Fruit fly (Drosophila melanogaster) whole organism, prepupa: ENCODE measurements around the gene yip7.

Source experiments
- CG15336 ChIP-seq: fragments of 200-800 bp; sonication (Bioruptor generic); IDR thresholded peaks from 2 replicates; pipeline ENCODE4 v1.3.6; 2022; ENCODE audit warnings: missing biosample characterization, missing genetic modification characterization
- CG16779 ChIP-seq: fragments of 200-800 bp; sonication (Bioruptor generic); optimal IDR thresholded peaks from 3 replicates; lab custom pipeline; 2017; ENCODE audit warnings: missing biosample characterization, mild to moderate bottlenecking, missing genetic modification characterization
- CG3032 ChIP-seq: fragments of 200-800 bp; optimal IDR thresholded peaks from 2 replicates; lab custom pipeline; 2019; ENCODE audit warnings: missing biosample characterization, mild to moderate bottlenecking, missing genetic modification characterization, moderate library complexity
- CG31627 ChIP-seq: fragments of 200-800 bp; sonication (Bioruptor generic); optimal IDR thresholded peaks from 3 replicates; lab custom pipeline; 2016; ENCODE audit warnings: missing biosample characterization, missing genetic modification characterization
- Eip75B ChIP-seq: fragments of 200-800 bp; sonication (Bioruptor generic); optimal IDR thresholded peaks from 3 replicates; lab custom pipeline; 2016; ENCODE audit warnings: missing biosample characterization, missing genetic modification characterization
- Hr39 ChIP-seq: fragments of 200-800 bp; sonication (Bioruptor generic); optimal IDR thresholded peaks from 2 replicates; lab custom pipeline; 2016; ENCODE audit warnings: missing biosample characterization, missing genetic modification characterization
- Lpt ChIP-seq: fragments of 200-800 bp; sonication (Bioruptor generic); optimal IDR thresholded peaks from 3 replicates; lab custom pipeline; 2016; ENCODE audit warnings: missing biosample characterization, missing genetic modification characterization
- OdsH ChIP-seq: fragments of 200-800 bp; sonication (Bioruptor generic); optimal IDR thresholded peaks from 3 replicates; lab custom pipeline; 2016; ENCODE audit warnings: missing biosample characterization, missing genetic modification characterization
- Sox102F ChIP-seq: fragments of 200-800 bp; sonication (Bioruptor generic); optimal IDR thresholded peaks from 2 replicates; lab custom pipeline; 2016; ENCODE audit warnings: missing biosample characterization, mild to moderate bottlenecking, missing genetic modification characterization
- cyc ChIP-seq: fragments of 200-800 bp; sonication (Bioruptor generic); optimal IDR thresholded peaks from 3 replicates; lab custom pipeline; 2016; ENCODE audit warnings: missing biosample characterization, missing genetic modification characterization
- dsx ChIP-seq: fragments of 200-800 bp; optimal IDR thresholded peaks from 3 replicates; lab custom pipeline; 2019; ENCODE audit warnings: missing biosample characterization, mild to moderate bottlenecking, missing genetic modification characterization, moderate library complexity; ENCODE audit not compliant: poor library complexity, severe bottlenecking
- fkh ChIP-seq: fragments of 200-800 bp; sonication (Bioruptor generic); optimal IDR thresholded peaks from 3 replicates; lab custom pipeline; 2017; ENCODE audit warnings: missing biosample characterization, mild to moderate bottlenecking, missing genetic modification characterization, moderate library complexity
- ss ChIP-seq, 2 experiments: fragments of 200-800 bp; sonication (Bioruptor generic); optimal IDR thresholded peaks; 2 replicates in 1 of 2; 3 replicates in 1 of 2; lab custom pipeline; 2017 to 2018; ENCODE audit warnings: mild to moderate bottlenecking in 2 of 2, missing biosample characterization in 2 of 2, missing genetic modification characterization in 2 of 2, moderate library complexity in 1 of 2
- vri ChIP-seq: fragments of 200-800 bp; sonication (Bioruptor generic); optimal IDR thresholded peaks from 3 replicates; lab custom pipeline; 2016; ENCODE audit warnings: missing biosample characterization, mild to moderate bottlenecking, missing genetic modification characterization

dm6 chr3L:5987637-5988036 lies 47.4 kb upstream of the yip7 start:
- TF ChIP-seq fkh (GFP tag; lab: Kevin White, UChicago) (no peak), OdsH (no peak), CG16779 (tag; lab: Kevin White, UChicago) (no peak), dsx (GFP tag; lab: Kevin White, UChicago) (no peak), CG3032 (tag; lab: Kevin White, UChicago) (no peak), Eip75B (GFP tag; lab: Kevin White, UChicago) (no peak), Sox102F (GFP tag; lab: Kevin White, UChicago) (no peak), CG15336 (GFP tag; lab: Robert Waterston, UW) (no peak), cyc (GFP tag; lab: Kevin White, UChicago) (no peak), vri (GFP tag; lab: Kevin White, UChicago) (no peak), ss (GFP tag; optimal IDR thresholded peaks at IDR 0.05; lab: Kevin White, UChicago) (no peak), CG31627 (no peak), Hr39 (GFP tag; lab: Kevin White, UChicago) (no peak), Lpt (GFP tag; lab: Kevin White, UChicago) (no peak)
